Fruit fly (Drosophila melanogaster): ENCODE data around the gene TTLL6B.
A peak's percentile ranks its signal among the peaks of the same experiment; 100 is the strongest.

The TTLL6B gene

DNA sequence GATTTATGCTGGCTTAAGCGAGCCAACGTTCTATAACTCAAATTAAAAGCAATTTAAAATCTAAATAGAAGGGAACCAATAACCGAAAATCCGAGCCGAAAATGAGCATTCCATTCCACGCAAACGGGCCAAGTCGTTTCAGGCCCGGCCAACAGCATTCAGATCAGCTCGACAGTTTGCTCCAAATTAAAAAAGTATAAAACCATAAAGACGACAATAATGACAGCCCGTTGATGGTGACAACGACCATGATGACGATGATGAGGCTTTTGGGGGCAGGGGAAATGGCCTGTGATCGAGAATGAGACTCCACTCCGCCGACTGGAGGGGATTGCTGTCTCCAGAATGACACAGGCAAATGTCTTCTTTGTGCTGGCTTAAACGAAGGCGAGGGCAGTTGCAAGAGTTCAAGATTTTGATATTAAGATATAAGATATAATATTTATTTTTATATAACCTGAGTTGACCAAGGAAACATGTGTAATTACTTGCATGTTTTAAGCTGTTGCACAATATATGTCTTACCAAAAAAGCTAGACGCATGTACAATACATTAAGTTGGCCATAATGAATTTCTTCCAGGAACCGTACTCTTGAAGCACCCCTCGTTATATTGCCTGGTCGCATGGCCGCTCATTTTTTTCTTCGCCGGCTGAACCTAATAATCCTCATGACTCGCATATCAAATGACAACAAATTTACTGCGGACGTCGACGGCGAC lies 46.0 kb downstream of the TTLL6B start (continued):
- TF ChIP-seq dsf (GFP tag; optimal IDR thresholded peaks at IDR 0.05; ENCODE audit: borderline replicate concordance): no peak
- TF ChIP-seq Myc (optimal IDR thresholded peaks at IDR 0.05): no peak
- no peak for TF ChIP-seq Rel (GFP tag; optimal IDR thresholded peaks at IDR 0.05)
- TF ChIP-seq Rel (tag; optimal IDR thresholded peaks at IDR 0.05): no peak
- no peak for TF ChIP-seq brk (GFP tag; optimal IDR thresholded peaks at IDR 0.05)
- TF ChIP-seq Jra (GFP tag; optimal IDR thresholded peaks at IDR 0.05): no peak
- peak; percentile 29 for TF ChIP-seq OdsH (GFP tag; optimal IDR thresholded peaks at IDR 0.05)
- no peak for TF ChIP-seq pan (optimal IDR thresholded peaks at IDR 0.05)
- peak; percentile 56 for TF ChIP-seq HLH106 (tag; optimal IDR thresholded peaks at IDR 0.05)
- TF ChIP-seq woc (GFP tag; optimal IDR thresholded peaks at IDR 0.05): no peak
- TF ChIP-seq Mio (GFP tag; optimal IDR thresholded peaks at IDR 0.05): no peak
- TF ChIP-seq sage (GFP tag; optimal IDR thresholded peaks at IDR 0.05): peak; percentile 8
- no peak for TF ChIP-seq CG32264 (GFP tag; optimal IDR thresholded peaks at IDR 0.05)
- TF ChIP-seq GATAd (GFP tag; optimal IDR thresholded peaks at IDR 0.05): no peak

DNA sequence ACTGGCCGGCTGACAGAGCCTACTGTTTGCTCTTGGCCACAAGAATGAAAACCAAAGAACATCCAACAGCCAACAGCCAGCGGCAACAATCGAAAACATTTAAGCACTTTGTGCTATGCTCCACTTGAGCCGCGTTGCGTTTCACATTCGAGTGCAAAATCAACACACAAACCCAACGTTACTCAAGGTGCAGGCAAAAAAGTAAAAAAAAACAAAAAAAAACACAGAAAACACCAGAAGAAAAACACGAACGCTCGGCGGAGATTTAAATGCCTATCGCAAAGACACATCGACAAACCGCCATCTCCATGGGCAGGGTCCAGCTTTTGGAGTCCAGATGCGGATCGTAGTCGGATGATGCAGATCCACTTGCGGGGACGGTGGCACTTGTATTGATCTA lies 47.0 kb downstream of the TTLL6B start:
- TF ChIP-seq ey (GFP tag; optimal IDR thresholded peaks at IDR 0.05) (no peak), Jra (GFP tag; optimal IDR thresholded peaks at IDR 0.05) (no peak), Dfd (GFP tag; optimal IDR thresholded peaks at IDR 0.05) (no peak), Hr83 (GFP tag; optimal IDR thresholded peaks at IDR 0.05; ENCODE audit: poor library complexity, severe bottlenecking) (no peak), dsf (GFP tag; optimal IDR thresholded peaks at IDR 0.05; ENCODE audit: borderline replicate concordance) (no peak), Rel (GFP tag; optimal IDR thresholded peaks at IDR 0.05) (no peak), Rel (tag; optimal IDR thresholded peaks at IDR 0.05) (no peak), Hnf4 (GFP tag; optimal IDR thresholded peaks at IDR 0.05) (no peak)

- TF ChIP-seq Hr83 (GFP tag; optimal IDR thresholded peaks at IDR 0.05; ENCODE audit: poor library complexity, severe bottlenecking) (no peak), dsf (GFP tag; optimal IDR thresholded peaks at IDR 0.05; ENCODE audit: borderline replicate concordance) (no peak), Myc (optimal IDR thresholded peaks at IDR 0.05) (no peak), br (GFP tag; optimal IDR thresholded peaks at IDR 0.05) (no peak), pan (optimal IDR thresholded peaks at IDR 0.05) (no peak), dmrt93B (GFP tag; optimal IDR thresholded peaks at IDR 0.05) (no peak), Vsx2 (GFP tag; optimal IDR thresholded peaks at IDR 0.05; ENCODE audit: partially characterized antibody) (no peak), Abd-B (GFP tag; optimal IDR thresholded peaks at IDR 0.05) (no peak), N (GFP tag; optimal IDR thresholded peaks at IDR 0.05) (no peak), ey (GFP tag; optimal IDR thresholded peaks at IDR 0.05) (no peak), CrebA (GFP tag; optimal IDR thresholded peaks at IDR 0.05; ENCODE audit: borderline replicate concordance) (no peak), sage (GFP tag; optimal IDR thresholded peaks at IDR 0.05) (no peak), lola (GFP tag; optimal IDR thresholded peaks at IDR 0.05) (no peak)
Measured at dm6 chr3R:27202330-27202729, 48.5 kb downstream of the TTLL6B start.

DNA sequence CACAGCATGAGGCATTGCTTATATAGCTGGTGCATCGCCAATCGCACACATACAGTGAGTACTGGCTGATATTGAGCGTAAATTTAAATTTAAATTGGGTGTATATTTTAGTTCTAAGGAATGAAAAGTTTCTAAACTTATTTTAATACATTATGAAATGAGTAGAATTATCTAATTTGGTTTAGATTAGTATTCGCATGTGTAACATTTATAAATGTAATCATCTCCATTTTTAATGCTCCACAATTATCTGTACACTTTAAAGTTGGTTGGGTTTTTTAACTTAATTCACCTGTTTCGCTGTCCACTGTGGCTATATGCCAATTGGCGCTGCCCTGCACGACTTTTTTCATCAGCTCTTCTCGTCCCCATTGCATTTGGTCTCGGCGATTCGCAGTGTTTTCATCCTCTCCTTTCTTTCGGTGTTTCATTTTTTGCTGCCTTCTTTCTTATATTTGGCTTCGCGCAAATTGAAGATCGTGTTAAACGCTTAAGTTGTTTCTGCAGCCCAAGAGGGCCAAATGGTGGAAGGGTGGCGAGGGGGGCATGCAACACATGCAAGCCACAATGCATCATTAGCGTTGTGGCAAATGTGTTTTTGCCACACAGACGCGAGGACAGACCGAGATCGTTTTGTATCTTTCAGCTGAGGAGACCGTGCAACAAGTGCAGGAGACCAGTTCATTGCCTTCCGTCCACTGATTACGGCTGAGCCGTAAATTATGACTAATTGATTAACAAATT lies 49.1 kb downstream of the TTLL6B start:
- no peak for TF ChIP-seq tai (GFP tag; optimal IDR thresholded peaks at IDR 0.05)
- TF ChIP-seq h (GFP tag; optimal IDR thresholded peaks at IDR 0.05): peak; percentile 88
- no peak for TF ChIP-seq jim (GFP tag; optimal IDR thresholded peaks at IDR 0.05)
- no peak for TF ChIP-seq dl (GFP tag; optimal IDR thresholded peaks at IDR 0.05; ENCODE audit: insufficient read depth in 1 of 2, partially characterized antibody in 2 of 2)
- peak; percentile 81 for TF ChIP-seq Sp1 (GFP tag; optimal IDR thresholded peaks at IDR 0.05)
- TF ChIP-seq pan (optimal IDR thresholded peaks at IDR 0.05): no peak
- TF ChIP-seq Vsx2 (GFP tag; optimal IDR thresholded peaks at IDR 0.05; ENCODE audit: partially characterized antibody): peak; percentile 24
- TF ChIP-seq woc (GFP tag; optimal IDR thresholded peaks at IDR 0.05): peak; percentile 30
- TF ChIP-seq Jra (GFP tag; optimal IDR thresholded peaks at IDR 0.05): no peak
- TF ChIP-seq Hr83 (GFP tag; optimal IDR thresholded peaks at IDR 0.05; ENCODE audit: poor library complexity, severe bottlenecking): no peak
- TF ChIP-seq Hnf4 (GFP tag; optimal IDR thresholded peaks at IDR 0.05): peak; percentile 20
- TF ChIP-seq N (GFP tag; optimal IDR thresholded peaks at IDR 0.05): no peak
- TF ChIP-seq ey (GFP tag; optimal IDR thresholded peaks at IDR 0.05): peak; percentile 29
- no peak for TF ChIP-seq Mio (GFP tag; optimal IDR thresholded peaks at IDR 0.05)
- TF ChIP-seq CG9705 (GFP tag; optimal IDR thresholded peaks at IDR 0.05): peak; percentile 53
- TF ChIP-seq sage (GFP tag; optimal IDR thresholded peaks at IDR 0.05): peak; percentile 16
- peak; percentile 85 for TF ChIP-seq fru (GFP tag; optimal IDR thresholded peaks at IDR 0.05)
- TF ChIP-seq usp (GFP tag; optimal IDR thresholded peaks at IDR 0.05): no peak
- TF ChIP-seq CrebA (GFP tag; optimal IDR thresholded peaks at IDR 0.05; ENCODE audit: borderline replicate concordance): peak; percentile 0
- TF ChIP-seq GATAd (GFP tag; optimal IDR thresholded peaks at IDR 0.05): no peak
- TF ChIP-seq foxo (GFP tag; optimal IDR thresholded peaks at IDR 0.05): peak in 1 of 2 experiments; percentile 85
- TF ChIP-seq Dfd (GFP tag; optimal IDR thresholded peaks at IDR 0.05): no peak
- peak; percentile 28 for TF ChIP-seq Dif (GFP tag; optimal IDR thresholded peaks at IDR 0.05; ENCODE audit: partially characterized antibody)
- peak; percentile 74 for TF ChIP-seq rgr (GFP tag; optimal IDR thresholded peaks at IDR 0.05)
- TF ChIP-seq Hr78 (GFP tag; optimal IDR thresholded peaks at IDR 0.05): no peak
- no peak for TF ChIP-seq sv (GFP tag; optimal IDR thresholded peaks at IDR 0.05)
- TF ChIP-seq Myc (optimal IDR thresholded peaks at IDR 0.05): no peak
- TF ChIP-seq lola (GFP tag; optimal IDR thresholded peaks at IDR 0.05): no peak
- no peak for TF ChIP-seq Rel (GFP tag; optimal IDR thresholded peaks at IDR 0.05)
- TF ChIP-seq Rel (tag; optimal IDR thresholded peaks at IDR 0.05): no peak
- TF ChIP-seq dsf (GFP tag; optimal IDR thresholded peaks at IDR 0.05; ENCODE audit: borderline replicate concordance): no peak
- TF ChIP-seq br (GFP tag; optimal IDR thresholded peaks at IDR 0.05): no peak
- TF ChIP-seq CG32264 (GFP tag; optimal IDR thresholded peaks at IDR 0.05): peak; percentile 3
- TF ChIP-seq OdsH (GFP tag; optimal IDR thresholded peaks at IDR 0.05): peak; percentile 84
